Worm (Caenorhabditis elegans) whole organism, L2 larva: ENCODE results near the gene tba-9.

Source experiments
- C34F6.9 ChIP-seq: fragments of 150-350 bp; optimal IDR thresholded peaks from 2 replicates; lab custom pipeline; 2014; ENCODE audit warnings: missing biosample characterization, missing genetic modification characterization
- F13H6.1 ChIP-seq: sonication (generic microtip); optimal IDR thresholded peaks from 2 replicates; lab custom pipeline; 2016; ENCODE audit warnings: missing genetic modification characterization, missing compliant biosample characterization
- R02D3.7 ChIP-seq: fragments of 150-350 bp; optimal IDR thresholded peaks from 2 replicates; lab custom pipeline; 2014; ENCODE audit warnings: missing biosample characterization, missing genetic modification characterization
- ZK546.5 ChIP-seq: sonication (generic microtip); optimal IDR thresholded peaks from 2 replicates; lab custom pipeline; 2017; ENCODE audit warnings: missing biosample characterization, missing genetic modification characterization
- alr-1 ChIP-seq: fragments of 150-350 bp; optimal IDR thresholded peaks from 2 replicates; lab custom pipeline; 2014; ENCODE audit warnings: missing biosample characterization, missing genetic modification characterization
- aly-2 ChIP-seq: fragments of 150-350 bp; optimal IDR thresholded peaks from 2 replicates; lab custom pipeline; 2014; ENCODE audit warnings: missing biosample characterization, missing genetic modification characterization
- blmp-1 ChIP-seq: sonication (generic microtip); optimal IDR thresholded peaks from 2 replicates; lab custom pipeline; 2017; ENCODE audit warnings: missing genetic modification characterization, mild to moderate bottlenecking, missing compliant biosample characterization, antibody characterized with exemption, moderate library complexity; ENCODE audit not compliant: insufficient read depth
- ceh-16 ChIP-seq: fragments of 150-350 bp; optimal IDR thresholded peaks from 2 replicates; lab custom pipeline; 2014; ENCODE audit warnings: missing biosample characterization, missing genetic modification characterization
- crh-2 ChIP-seq: sonication (generic microtip); optimal IDR thresholded peaks from 2 replicates; lab custom pipeline; 2017; ENCODE audit warnings: missing biosample characterization, missing genetic modification characterization
- dmd-4 ChIP-seq: sonication (generic microtip); optimal IDR thresholded peaks from 2 replicates; lab custom pipeline; 2017; ENCODE audit warnings: missing biosample characterization, missing genetic modification characterization
- elt-3 ChIP-seq: sonication (generic microtip); optimal IDR thresholded peaks from 2 replicates; lab custom pipeline; 2017; ENCODE audit warnings: missing biosample characterization, missing genetic modification characterization
- fos-1 ChIP-seq: fragments of 150-350 bp; optimal IDR thresholded peaks from 2 replicates; lab custom pipeline; 2014; ENCODE audit warnings: missing biosample characterization, missing genetic modification characterization
- gmeb-1 ChIP-seq: fragments of 150-350 bp; optimal IDR thresholded peaks from 2 replicates; lab custom pipeline; 2014; ENCODE audit warnings: missing biosample characterization, missing genetic modification characterization
- lin-11 ChIP-seq: fragments of 150-350 bp; sonication (generic microtip); optimal IDR thresholded peaks from 2 replicates; lab custom pipeline; 2014; ENCODE audit warnings: missing biosample characterization, missing genetic modification characterization, inconsistent platforms, mixed read lengths
- lin-13 ChIP-seq: fragments of 150-350 bp; optimal IDR thresholded peaks from 2 replicates; lab custom pipeline; 2014; ENCODE audit warnings: missing biosample characterization, missing genetic modification reagents, missing genetic modification characterization
- lin-39 ChIP-seq: fragments of 150-350 bp; optimal IDR thresholded peaks from 2 replicates; lab custom pipeline; 2014; ENCODE audit warnings: missing biosample characterization, missing genetic modification reagents, missing genetic modification characterization
- mdl-1 ChIP-seq, 2 experiments: fragments of 150-350 bp in 1 of 2; sonication (generic microtip) in 1 of 2; optimal IDR thresholded peaks; 2 replicates each; lab custom pipeline; 2017; ENCODE audit warnings: missing biosample characterization in 2 of 2, missing genetic modification characterization in 2 of 2
- nhr-10 ChIP-seq: sonication (generic microtip); optimal IDR thresholded peaks from 2 replicates; lab custom pipeline; 2017; ENCODE audit warnings: missing biosample characterization, missing genetic modification characterization
- nhr-12 ChIP-seq: fragments of 150-350 bp; optimal IDR thresholded peaks from 2 replicates; lab custom pipeline; 2014; ENCODE audit warnings: missing biosample characterization, missing genetic modification characterization
- nhr-129 ChIP-seq: fragments of 150-350 bp; optimal IDR thresholded peaks from 2 replicates; lab custom pipeline; 2014; ENCODE audit warnings: missing biosample characterization, missing genetic modification characterization
- nhr-21 ChIP-seq: fragments of 150-350 bp; optimal IDR thresholded peaks from 2 replicates; lab custom pipeline; 2014; ENCODE audit warnings: missing biosample characterization, missing genetic modification characterization
- nhr-23 ChIP-seq: fragments of 150-350 bp; optimal IDR thresholded peaks from 2 replicates; lab custom pipeline; 2014; ENCODE audit warnings: missing biosample characterization, missing genetic modification reagents, missing genetic modification characterization
- nhr-6 ChIP-seq: fragments of 150-350 bp; optimal IDR thresholded peaks from 2 replicates; lab custom pipeline; 2014; ENCODE audit warnings: missing biosample characterization, missing genetic modification characterization
- skn-1 ChIP-seq: sonication (generic microtip); optimal IDR thresholded peaks from 2 replicates; lab custom pipeline; 2017; ENCODE audit warnings: missing biosample characterization, missing genetic modification characterization
- sma-3 ChIP-seq: sonication (generic microtip); optimal IDR thresholded peaks from 2 replicates; lab custom pipeline; 2016; ENCODE audit warnings: missing genetic modification reagents, missing genetic modification characterization, missing compliant biosample characterization
- sma-9 ChIP-seq, 2 experiments: fragments of 150-350 bp in 1 of 2; sonication (generic microtip) in 1 of 2; optimal IDR thresholded peaks; 2 replicates each; lab custom pipeline; 2014 to 2016; ENCODE audit warnings: missing genetic modification characterization in 2 of 2, mild to moderate bottlenecking in 1 of 2, missing biosample characterization in 1 of 2, missing compliant biosample characterization in 1 of 2, missing genetic modification reagents in 1 of 2, moderate library complexity in 1 of 2
- unc-62 ChIP-seq: fragments of 150-350 bp; optimal IDR thresholded peaks from 2 replicates; lab custom pipeline; 2014; ENCODE audit warnings: missing biosample characterization, missing genetic modification reagents, missing genetic modification characterization
- ztf-11 ChIP-seq: sonication (generic microtip); optimal IDR thresholded peaks from 2 replicates; lab custom pipeline; 2017; ENCODE audit warnings: missing biosample characterization, missing genetic modification characterization
- ztf-4 ChIP-seq: fragments of 150-350 bp; optimal IDR thresholded peaks from 2 replicates; lab custom pipeline; 2014; ENCODE audit warnings: missing biosample characterization, missing genetic modification characterization

Gene tba-9

DNA sequence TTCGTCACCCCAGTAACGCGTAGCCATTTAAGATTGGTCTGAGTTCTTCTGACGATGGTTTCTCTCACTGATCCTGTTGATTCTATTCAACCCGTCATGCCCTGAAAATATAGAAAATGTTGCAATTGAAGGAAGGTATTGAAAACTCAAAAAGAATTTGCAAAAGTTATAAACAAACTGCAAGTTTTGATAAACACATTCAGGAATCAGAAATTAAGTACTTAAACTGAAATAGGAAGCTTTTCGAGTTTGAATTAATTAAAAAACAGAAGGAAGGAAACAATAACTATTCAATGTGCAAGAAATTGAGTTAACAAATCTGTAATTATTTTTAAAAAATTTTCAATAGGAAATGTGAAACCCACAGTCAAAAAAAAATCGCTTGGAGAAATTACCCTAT, 32.3 kb upstream of the tba-9 start, which contains the start of gene rgl-1:
Gene rgl-1, minus strand, starts transcription at position 101 of the 400 bp plus-strand sequence.
- TF ChIP-seq lin-39 (no peak), ztf-11 (no peak), nhr-6 (tag; lab: Kevin White, UChicago) (no peak), alr-1 (no peak), gmeb-1 (tag; lab: Kevin White, UChicago) (no peak), C34F6.9 (tag; lab: Kevin White, UChicago) (no peak), nhr-129 (tag; lab: Kevin White, UChicago) (no peak), aly-2 (tag; lab: Kevin White, UChicago) (no peak), nhr-21 (tag; lab: Kevin White, UChicago) (no peak), sma-3 (GFP tag; lab: Kevin White, UChicago) (no peak), nhr-10 (no peak), nhr-23 (tag; lab: Kevin White, UChicago) (no peak), elt-3 (tag; lab: Kevin White, UChicago) (no peak)

DNA sequence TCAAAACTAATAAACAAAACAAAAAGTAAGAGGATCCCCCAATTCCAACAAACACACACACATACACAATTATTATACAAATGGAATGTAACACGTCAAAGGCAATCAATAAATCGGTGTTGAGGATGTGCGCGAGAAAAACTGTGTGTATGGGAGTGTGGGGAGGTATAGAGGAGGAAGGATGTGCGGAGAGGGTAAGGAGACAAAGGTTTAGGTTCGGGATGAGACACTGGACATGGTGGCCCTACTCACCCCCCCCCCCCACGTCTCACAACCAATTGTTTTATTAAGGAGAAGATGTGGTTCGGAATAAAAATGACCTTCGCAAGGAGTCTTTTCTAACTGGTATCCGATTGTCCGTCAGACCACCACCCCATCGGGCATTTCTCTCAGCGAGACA, 29.5 kb upstream of the tba-9 start:
- TF ChIP-seq R02D3.7 (tag; lab: Kevin White, UChicago) (no peak), ztf-4 (tag; lab: Kevin White, UChicago) (no peak), ZK546.5 (tag; lab: Kevin White, UChicago) (no peak)
- TF ChIP-seq, all 48 proteins: peak for 0

DNA sequence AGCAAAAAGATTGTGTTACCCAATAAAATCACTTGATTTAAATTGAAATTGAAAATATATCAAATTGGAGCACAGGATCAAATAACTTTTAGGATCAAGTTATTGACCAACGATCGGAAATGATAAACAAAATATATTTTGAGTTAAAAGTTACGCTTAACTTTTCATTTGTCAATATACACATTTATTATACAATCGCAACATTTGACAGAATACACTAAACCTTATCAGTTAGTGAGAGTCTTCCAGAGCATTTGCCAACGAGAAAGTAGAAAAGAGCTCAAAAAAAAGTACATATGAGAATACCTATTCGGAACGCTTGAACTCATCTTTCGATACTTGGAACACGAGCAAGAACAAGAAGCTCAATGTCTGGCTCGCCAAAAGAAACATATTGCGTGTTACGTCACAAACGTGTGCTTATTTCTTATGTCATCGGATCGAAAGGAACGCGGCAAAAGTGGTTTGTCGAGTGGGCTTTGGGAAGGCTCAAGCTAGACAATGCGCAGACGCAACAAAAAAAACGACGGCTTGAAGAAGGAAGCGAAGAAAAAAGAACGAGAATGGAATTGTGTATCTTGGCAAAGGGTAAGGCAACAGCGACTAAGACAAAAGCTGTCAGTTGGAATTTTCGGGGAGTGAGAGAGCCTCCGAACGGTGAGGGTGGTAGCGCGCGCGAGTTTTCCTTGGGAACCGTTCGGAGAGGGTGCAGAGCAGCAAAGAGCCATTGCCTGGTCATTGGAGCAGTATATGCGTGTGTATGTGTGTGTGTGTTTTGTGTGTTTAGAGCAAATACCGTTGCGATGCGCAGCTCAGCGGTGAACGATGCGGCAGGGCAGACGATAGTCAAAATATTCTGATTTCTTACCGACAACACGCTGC, 26.0 kb upstream of the tba-9 start:
- TF ChIP-seq lin-13 (GFP tag; lab: Kevin White, UChicago): no peak
- peak; percentile 28 for TF ChIP-seq F13H6.1 (tag; lab: Kevin White, UChicago)

DNA sequence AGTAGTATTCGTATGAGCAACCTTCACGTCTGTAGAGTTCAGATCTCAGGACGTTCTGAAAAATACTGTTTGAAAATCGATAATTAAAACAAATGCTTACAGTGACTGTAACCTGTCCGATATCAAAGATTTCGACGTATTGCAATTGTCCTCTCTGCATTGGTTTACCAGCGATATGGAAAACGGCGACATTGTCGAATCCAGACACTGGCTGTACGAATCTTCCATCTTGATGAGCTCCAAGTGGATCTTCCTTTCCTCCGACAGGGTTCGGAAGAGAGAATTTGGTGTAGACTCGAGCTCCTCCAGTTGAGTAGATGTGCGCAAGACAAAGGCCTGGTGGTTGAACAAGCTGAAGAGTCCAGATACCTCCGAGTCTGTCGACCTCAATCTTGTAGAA, 23.9 kb upstream of the tba-9 start:
- TF ChIP-seq fos-1 (tag; lab: Kevin White, UChicago): no peak
- TF ChIP-seq aly-2 (tag; lab: Kevin White, UChicago): no peak
- TF ChIP-seq nhr-10: no peak
- no peak for TF ChIP-seq dmd-4 (tag; lab: Kevin White, UChicago)
- no peak for TF ChIP-seq lin-11 (tag; lab: Kevin White, UChicago)
- no peak for TF ChIP-seq blmp-1 (tag; lab: Kevin White, UChicago)
- TF ChIP-seq lin-39: no peak
- no peak for TF ChIP-seq nhr-12
- TF ChIP-seq R02D3.7 (tag; lab: Kevin White, UChicago): no peak

DNA sequence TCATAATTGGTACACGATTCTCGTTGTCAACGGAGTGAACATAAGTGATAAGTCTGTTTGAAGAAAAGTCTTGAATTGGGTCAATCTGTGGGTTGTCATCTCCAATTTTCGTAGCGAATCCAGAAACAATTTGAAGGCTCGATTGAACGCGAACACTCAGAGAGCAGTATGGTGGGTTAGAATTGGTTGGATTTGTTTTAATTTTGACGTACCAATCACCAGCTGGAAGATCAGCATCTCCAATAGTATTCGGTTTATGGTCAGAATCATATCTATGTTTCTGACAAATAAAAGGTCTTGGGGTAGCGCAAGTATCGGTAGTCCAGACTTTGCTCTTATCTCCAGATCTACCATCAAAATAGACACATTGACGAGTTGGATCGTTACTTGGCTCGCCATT, 22.0 kb upstream of the tba-9 start:
- no peak for TF ChIP-seq mdl-1 (tag; optimal IDR thresholded peaks at IDR 0.05; lab: Kevin White, UChicago)
- no peak for TF ChIP-seq blmp-1 (tag; lab: Kevin White, UChicago)

DNA sequence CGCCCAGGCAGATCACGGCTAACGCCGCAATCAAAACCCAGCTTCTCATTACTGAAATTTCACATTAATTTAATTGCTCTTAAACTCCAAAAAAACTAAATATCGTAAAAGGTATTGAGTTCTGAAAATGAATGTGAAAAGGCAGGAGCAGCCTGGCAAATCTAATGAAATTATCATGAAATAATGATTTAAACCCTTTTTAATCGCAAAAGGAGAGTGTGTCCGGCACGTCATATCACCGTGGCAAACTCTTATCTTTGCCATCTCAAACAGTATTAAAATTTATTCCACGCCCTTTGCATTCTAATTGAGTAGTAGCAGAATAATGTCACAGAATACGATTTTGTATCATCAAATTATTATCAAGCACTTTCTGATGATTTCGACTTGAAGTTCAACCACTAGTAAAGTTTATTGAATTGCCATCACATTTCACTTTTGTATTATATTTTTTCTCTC, 17.2 kb upstream of the tba-9 start, which contains the start of gene F28B4.3:
Gene F28B4.3, minus strand, starts transcription at position 51 of the 459 bp plus-strand sequence.
- TF ChIP-seq fos-1 (tag; lab: Kevin White, UChicago) (peak; percentile 95), crh-2 (tag; lab: Kevin White, UChicago) (peak; percentile 85), aly-2 (tag; lab: Kevin White, UChicago) (no peak), sma-9 (GFP tag; optimal IDR thresholded peaks at IDR 0.05; lab: Kevin White, UChicago) (peak; percentile 72), sma-9 (tag; optimal IDR thresholded peaks at IDR 0.05; lab: Kevin White, UChicago) (no peak), skn-1 (tag; lab: Kevin White, UChicago) (no peak), ceh-16 (tag; lab: Kevin White, UChicago) (no peak), unc-62 (GFP tag; lab: Kevin White, UChicago) (no peak)
